Worm (Caenorhabditis elegans) whole organism, L4/young adult: ENCODE results near the gene alg-4.

ENCODE experiments used
- W03F9.2 ChIP-seq: fragments of 150-350 bp; optimal IDR thresholded peaks from 2 replicates; lab custom pipeline; 2014; ENCODE audit warnings: missing biosample characterization, missing genetic modification characterization
- dao-5 ChIP-seq: sonication (generic microtip); optimal IDR thresholded peaks from 2 replicates; lab custom pipeline; 2016; ENCODE audit warnings: missing genotype, missing genetic modification characterization, moderate library complexity, missing compliant biosample characterization
- him-1 ChIP-seq: sonication (generic microtip); optimal IDR thresholded peaks from 2 replicates; lab custom pipeline; 2016; ENCODE audit warnings: missing genotype, missing genetic modification reagents, missing genetic modification characterization, missing compliant biosample characterization

DNA sequence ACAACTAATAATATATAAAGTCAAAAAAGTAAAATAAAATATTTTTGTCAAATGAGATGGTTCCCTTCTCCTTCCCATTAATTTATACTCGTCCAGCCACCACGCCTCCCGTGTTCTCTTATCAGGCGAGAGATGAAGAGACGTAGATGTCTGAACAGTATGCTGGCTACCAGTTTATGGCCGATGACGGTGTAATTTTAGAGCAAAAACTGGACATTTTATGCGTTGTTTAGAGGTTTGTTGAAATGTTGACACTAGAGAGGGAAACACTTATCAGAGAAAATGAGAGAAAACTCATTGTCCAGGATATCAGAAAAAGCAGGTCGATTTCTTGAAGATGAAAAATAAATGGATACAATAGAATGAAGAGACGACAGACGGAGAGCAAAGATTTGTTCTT is 34.1 kb downstream of the alg-4 start:
- TF ChIP-seq him-1 (tag; lab: Kevin White, UChicago) (no peak), W03F9.2 (no peak), dao-5 (tag; lab: Kevin White, UChicago) (no peak)
